Fruit fly (Drosophila melanogaster) whole organism, embryonic: Measurements from ENCODE around the gene CG5835.

Experiments used
- BEAF-32 ChIP-seq: fragments of 200-800 bp; sonication (Bioruptor generic); optimal IDR thresholded peaks from 3 replicates; lab custom pipeline; 2017; ENCODE audit warnings: missing biosample characterization, missing genetic modification characterization, mild to moderate bottlenecking, moderate library complexity, missing genetic modification reagents
- CG10209 ChIP-seq: fragments of 200-800 bp; sonication (Bioruptor generic); optimal IDR thresholded peaks from 3 replicates; lab custom pipeline; 2017; ENCODE audit warnings: missing biosample characterization, mild to moderate bottlenecking, missing genetic modification characterization, missing genetic modification reagents
- CG10321 ChIP-seq: fragments of 200-800 bp; sonication (Bioruptor generic); IDR thresholded peaks from 2 replicates; pipeline ENCODE4 v1.3.6; 2022; ENCODE audit warnings: missing biosample characterization, missing genetic modification characterization
- CG10543 ChIP-seq: fragments of 200-800 bp; sonication (Bioruptor generic); optimal IDR thresholded peaks from 3 replicates; lab custom pipeline; 2017; ENCODE audit warnings: missing biosample characterization, mild to moderate bottlenecking, missing genetic modification characterization, moderate library complexity
- CG10654 ChIP-seq: fragments of 200-800 bp; sonication (Bioruptor generic); optimal IDR thresholded peaks from 2 replicates; lab custom pipeline; 2016; ENCODE audit warnings: missing biosample characterization, missing genetic modification characterization
- CG11085 ChIP-seq: fragments of 200-800 bp; sonication (Bioruptor generic); IDR thresholded peaks from 2 replicates; pipeline ENCODE4 v1.3.6; 2022; ENCODE audit warnings: missing biosample characterization, missing genetic modification characterization
- CG13894 ChIP-seq: fragments of 200-800 bp; sonication (Bioruptor generic); optimal IDR thresholded peaks from 3 replicates; lab custom pipeline; 2018; ENCODE audit warnings: missing biosample characterization, mild to moderate bottlenecking, missing genetic modification characterization, moderate library complexity
- CG1602 ChIP-seq: fragments of 200-800 bp; sonication (Bioruptor generic); optimal IDR thresholded peaks from 3 replicates; lab custom pipeline; 2016; ENCODE audit warnings: missing biosample characterization, missing genetic modification characterization
- CG16863 ChIP-seq: fragments of 200-800 bp; sonication (Bioruptor generic); optimal IDR thresholded peaks from 3 replicates; lab custom pipeline; 2016; ENCODE audit warnings: missing biosample characterization, missing genetic modification characterization
- CG17802 ChIP-seq: fragments of 200-800 bp; sonication (Bioruptor generic); optimal IDR thresholded peaks from 2 replicates; lab custom pipeline; 2018; ENCODE audit warnings: missing biosample characterization, mild to moderate bottlenecking, missing genetic modification characterization, moderate library complexity
- CG17912 ChIP-seq: fragments of 200-800 bp; sonication (Bioruptor generic); optimal IDR thresholded peaks from 2 replicates; lab custom pipeline; 2018; ENCODE audit warnings: missing biosample characterization, mild to moderate bottlenecking, missing genetic modification characterization
- CG4328 ChIP-seq: fragments of 200-800 bp; sonication (Bioruptor generic); optimal IDR thresholded peaks from 3 replicates; lab custom pipeline; 2017; ENCODE audit warnings: missing biosample characterization, missing genetic modification reagents, missing genetic modification characterization
- CG4730 ChIP-seq: fragments of 200-800 bp; sonication (Bioruptor generic); IDR thresholded peaks from 2 replicates; pipeline ENCODE4 v1.3.6; 2022; ENCODE audit warnings: missing biosample characterization, missing genetic modification characterization
- CG5180 ChIP-seq: fragments of 200-800 bp; sonication (Bioruptor generic); optimal IDR thresholded peaks from 3 replicates; lab custom pipeline; 2017; ENCODE audit warnings: missing biosample characterization, missing genetic modification characterization, mild to moderate bottlenecking, moderate library complexity, missing genetic modification reagents
- CG5245 ChIP-seq: fragments of 200-800 bp; sonication (Bioruptor generic); optimal IDR thresholded peaks from 3 replicates; lab custom pipeline; 2016; ENCODE audit warnings: missing biosample characterization, missing genetic modification characterization
- CG5953 ChIP-seq: fragments of 200-800 bp; sonication (Bioruptor generic); IDR thresholded peaks from 2 replicates; pipeline ENCODE4 v1.3.6; 2022; ENCODE audit warnings: missing biosample characterization, missing genetic modification characterization
- CG8089 ChIP-seq: fragments of 200-800 bp; sonication (Bioruptor generic); optimal IDR thresholded peaks from 3 replicates; lab custom pipeline; 2016; ENCODE audit warnings: missing biosample characterization, missing genetic modification characterization
- CG8388 ChIP-seq: fragments of 200-800 bp; sonication (Bioruptor generic); optimal IDR thresholded peaks from 2 replicates; lab custom pipeline; 2019; ENCODE audit warnings: missing biosample characterization, mild to moderate bottlenecking, missing genetic modification characterization, moderate library complexity
- CG9876 ChIP-seq: fragments of 200-800 bp; sonication (Bioruptor generic); optimal IDR thresholded peaks from 2 replicates; lab custom pipeline; 2016; ENCODE audit warnings: missing biosample characterization, missing genetic modification characterization
- Chrac-16 ChIP-seq: fragments of 200-800 bp; sonication (Bioruptor generic); optimal IDR thresholded peaks from 3 replicates; lab custom pipeline; 2016; ENCODE audit warnings: missing biosample characterization, missing genetic modification characterization
- CkIIα-i1 ChIP-seq: fragments of 200-800 bp; sonication (Bioruptor generic); IDR thresholded peaks from 2 replicates; pipeline ENCODE4 v1.3.6; 2022; ENCODE audit warnings: missing biosample characterization, missing genetic modification characterization
- E2f1 ChIP-seq: fragments of 200-800 bp; sonication (Bioruptor generic); IDR thresholded peaks from 2 replicates; pipeline ENCODE4 v1.3.6; 2022; ENCODE audit warnings: missing biosample characterization, missing genetic modification characterization
- Hand ChIP-seq: fragments of 200-800 bp; sonication (Bioruptor generic); optimal IDR thresholded peaks from 2 replicates; lab custom pipeline; 2017; ENCODE audit warnings: mild to moderate bottlenecking, missing biosample characterization, missing genetic modification reagents, missing genetic modification characterization
- Hr51 ChIP-seq, 2 experiments: fragments of 200-800 bp; sonication (Bioruptor generic); optimal IDR thresholded peaks; 2 replicates in 1 of 2; 3 replicates in 1 of 2; lab custom pipeline; 2016 to 2018; ENCODE audit warnings: missing biosample characterization in 2 of 2, missing genetic modification characterization in 2 of 2, mild to moderate bottlenecking in 1 of 2, moderate library complexity in 1 of 2
- Hr78 ChIP-seq, 2 experiments: fragments of 200-800 bp in 1 of 2; fragments of >200 bp in 1 of 2; sonication (Bioruptor generic) in 1 of 2; optimal IDR thresholded peaks; 2 replicates each; lab custom pipeline; 2017 to 2019; ENCODE audit warnings: missing biosample characterization in 2 of 2, missing genetic modification characterization in 2 of 2, mild to moderate bottlenecking in 1 of 2, moderate library complexity in 1 of 2
- Max ChIP-seq: fragments of 200-800 bp; sonication (Bioruptor generic); optimal IDR thresholded peaks from 2 replicates; lab custom pipeline; 2016; ENCODE audit warnings: missing biosample characterization, mild to moderate bottlenecking, missing genetic modification characterization
- Med ChIP-seq: fragments of 200-800 bp; sonication (Bioruptor generic); peaks from one replicate; lab custom pipeline; 2016; ENCODE audit warnings: missing biosample characterization, missing genetic modification characterization, mild to moderate bottlenecking, inconsistent platforms, moderate library complexity
- NFAT ChIP-seq: fragments of 200-800 bp; sonication (Bioruptor generic); IDR thresholded peaks from 2 replicates; pipeline ENCODE4 v1.3.6; 2022; ENCODE audit warnings: missing biosample characterization, missing genetic modification characterization
- Neu2 ChIP-seq: fragments of 200-800 bp; sonication (Bioruptor generic); optimal IDR thresholded peaks from 3 replicates; lab custom pipeline; 2016; ENCODE audit warnings: missing biosample characterization, missing genetic modification characterization, borderline replicate concordance
- Scr ChIP-seq: fragments of 200-800 bp; sonication (Bioruptor generic); IDR thresholded peaks from 2 replicates; pipeline ENCODE4 v1.3.6; 2022; ENCODE audit warnings: missing biosample characterization, missing genetic modification characterization; ENCODE audit not compliant: partially characterized antibody
- Side ChIP-seq: fragments of 200-800 bp; sonication (Bioruptor generic); optimal IDR thresholded peaks from 2 replicates; lab custom pipeline; 2016; ENCODE audit warnings: missing biosample characterization, missing genetic modification characterization
- ash1 ChIP-seq: fragments of 200-800 bp; sonication (Bioruptor generic); optimal IDR thresholded peaks from 2 replicates; lab custom pipeline; 2018; ENCODE audit warnings: missing biosample characterization, mild to moderate bottlenecking, missing genetic modification characterization
- cg ChIP-seq: fragments of 200-800 bp; sonication (Bioruptor generic); optimal IDR thresholded peaks from 3 replicates; lab custom pipeline; 2019; ENCODE audit warnings: missing biosample characterization, mild to moderate bottlenecking, missing genetic modification characterization, moderate library complexity
- dm ChIP-seq: fragments of 200-800 bp; sonication (Bioruptor generic); optimal IDR thresholded peaks from 3 replicates; lab custom pipeline; 2016; ENCODE audit warnings: missing biosample characterization, missing genetic modification characterization
- gce ChIP-seq: fragments of 200-800 bp; sonication (Bioruptor generic); IDR thresholded peaks from 3 replicates; pipeline ENCODE4 v1.3.6; 2022; ENCODE audit warnings: missing biosample characterization, missing genetic modification characterization
- hth ChIP-seq: fragments of >200 bp; optimal IDR thresholded peaks from 2 replicates; lab custom pipeline; 2017; ENCODE audit warnings: inconsistent platforms
- lilli ChIP-seq: fragments of 200-800 bp; sonication (Bioruptor generic); optimal IDR thresholded peaks from 3 replicates; lab custom pipeline; 2016; ENCODE audit warnings: missing biosample characterization, missing genetic modification characterization
- luna ChIP-seq: fragments of 200-800 bp; sonication (Bioruptor generic); optimal IDR thresholded peaks from 2 replicates; lab custom pipeline; 2016; ENCODE audit warnings: missing biosample characterization, missing genetic modification characterization
- mirr ChIP-seq: fragments of 200-800 bp; sonication (Bioruptor generic); optimal IDR thresholded peaks from 3 replicates; lab custom pipeline; 2018; ENCODE audit warnings: missing biosample characterization, mild to moderate bottlenecking, missing genetic modification characterization
- nau ChIP-seq: fragments of 200-800 bp; sonication (Bioruptor generic); optimal IDR thresholded peaks from 3 replicates; lab custom pipeline; 2017; ENCODE audit warnings: missing biosample characterization, mild to moderate bottlenecking, missing genetic modification characterization, missing genetic modification reagents
- org-1 ChIP-seq: fragments of 200-800 bp; sonication (Bioruptor generic); optimal IDR thresholded peaks from 2 replicates; lab custom pipeline; 2017; ENCODE audit warnings: missing biosample characterization, missing genetic modification characterization
- peb ChIP-seq: fragments of 200-800 bp; sonication (Bioruptor generic); IDR thresholded peaks from 2 replicates; pipeline ENCODE4 v1.3.6; 2022; ENCODE audit warnings: missing biosample characterization, missing genetic modification characterization
- ro ChIP-seq: fragments of 200-800 bp; sonication (Bioruptor generic); IDR thresholded peaks from 2 replicates; pipeline ENCODE4 v1.3.6; 2022; ENCODE audit warnings: missing biosample characterization, missing genetic modification characterization
- run ChIP-seq: fragments of 200-800 bp; sonication (Bioruptor generic); optimal IDR thresholded peaks from 3 replicates; lab custom pipeline; 2018; ENCODE audit warnings: missing biosample characterization, mild to moderate bottlenecking, missing genetic modification characterization
- schlank ChIP-seq: fragments of 200-800 bp; sonication (Bioruptor generic); optimal IDR thresholded peaks from 2 replicates; lab custom pipeline; 2018; ENCODE audit warnings: missing biosample characterization, mild to moderate bottlenecking, missing genetic modification characterization
- scrt ChIP-seq: fragments of 200-800 bp; sonication (Bioruptor generic); optimal IDR thresholded peaks from 2 replicates; lab custom pipeline; 2018; ENCODE audit warnings: missing biosample characterization, mild to moderate bottlenecking, missing genetic modification characterization, moderate library complexity
- sd ChIP-seq: fragments of 200-800 bp; sonication (Bioruptor generic); optimal IDR thresholded peaks from 3 replicates; lab custom pipeline; 2018; ENCODE audit warnings: missing biosample characterization, mild to moderate bottlenecking, missing genetic modification characterization, moderate library complexity
- sens-2 ChIP-seq: fragments of 200-800 bp; sonication (Bioruptor generic); IDR thresholded peaks from 2 replicates; pipeline ENCODE4 v1.3.6; 2022; ENCODE audit warnings: missing biosample characterization, missing genetic modification characterization
- sim ChIP-seq: fragments of 200-800 bp; sonication (Bioruptor generic); IDR thresholded peaks from 2 replicates; pipeline ENCODE4 v1.3.6; 2022; ENCODE audit warnings: missing biosample characterization, missing genetic modification characterization
- sr ChIP-seq: fragments of 200-800 bp; sonication (Bioruptor generic); IDR thresholded peaks from 3 replicates; pipeline ENCODE4 v1.3.6; 2022; ENCODE audit warnings: missing biosample characterization, missing genetic modification characterization
- tup ChIP-seq: fragments of 200-800 bp; sonication (Bioruptor generic); optimal IDR thresholded peaks from 2 replicates; lab custom pipeline; 2016; ENCODE audit warnings: missing biosample characterization, mild to moderate bottlenecking, missing genetic modification characterization, moderate library complexity

Gene CG5835

DNA sequence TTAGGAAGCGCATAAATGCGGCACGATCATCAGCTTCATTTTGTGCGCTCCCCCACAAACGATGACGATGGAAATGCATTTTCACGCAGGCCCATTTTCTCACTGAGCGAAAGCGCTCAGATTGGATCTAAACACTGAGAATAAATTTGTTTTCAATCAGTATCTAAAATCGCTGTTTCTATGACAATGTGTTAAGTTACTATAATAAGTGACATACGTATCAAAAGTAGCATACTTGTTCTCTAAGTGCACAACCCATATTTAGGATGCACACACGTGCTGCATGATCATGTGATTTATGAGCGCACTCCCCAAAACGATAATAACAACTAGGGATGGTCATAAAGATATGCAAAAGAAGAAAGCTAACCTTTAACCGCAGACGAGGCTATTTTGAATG, 45.4 kb downstream of the CG5835 start (continued):
- no peak for TF ChIP-seq CG16863 (GFP tag; lab: Kevin White, UChicago)
- peak; percentile 26 for TF ChIP-seq CG8388 (GFP tag; lab: Kevin White, UChicago)
- no peak for TF ChIP-seq run (tag; lab: Kevin White, UChicago)
- no peak for TF ChIP-seq sr
- TF ChIP-seq CG4328 (GFP tag; lab: Kevin White, UChicago): no peak
- peak; percentile 66 for TF ChIP-seq Med (GFP tag; lab: Kevin White, UChicago)
- no peak for TF ChIP-seq CG5180
- TF ChIP-seq luna (GFP tag; lab: Kevin White, UChicago): no peak
- no peak for TF ChIP-seq CG10543 (GFP tag; lab: Kevin White, UChicago)
- no peak for TF ChIP-seq CG5245 (GFP tag; lab: Kevin White, UChicago)
- TF ChIP-seq nau: no peak
- no peak for TF ChIP-seq dm (GFP tag; lab: Kevin White, UChicago)
- no peak for TF ChIP-seq CG17802 (tag; lab: Kevin White, UChicago)
- no peak for TF ChIP-seq hth (lab: Kevin White, UChicago)
- TF ChIP-seq CG9876 (GFP tag; lab: Kevin White, UChicago): no peak
- TF ChIP-seq CG4730 (GFP tag; lab: Robert Waterston, UW): no peak
- no peak for TF ChIP-seq Hr51 (GFP tag; optimal IDR thresholded peaks at IDR 0.05; lab: Kevin White, UChicago)
- TF ChIP-seq sd (tag; lab: Kevin White, UChicago): no peak
- TF ChIP-seq schlank (tag; lab: Kevin White, UChicago): no peak
- TF ChIP-seq Scr (GFP tag; lab: Robert Waterston, UW): no peak
- 0 out of 3 replicates have a peak, but pooled peaks have one; percentile 22 for TF ChIP-seq gce (GFP tag; lab: Robert Waterston, UW)
- TF ChIP-seq CG1602 (GFP tag; lab: Kevin White, UChicago): no peak
- TF ChIP-seq peb (GFP tag; lab: Robert Waterston, UW): no peak; the same call in 1 of the 2 replicates
- no peak for TF ChIP-seq CkIIα-i1 (GFP tag; lab: Robert Waterston, UW)
- no peak for TF ChIP-seq NFAT (GFP tag; lab: Robert Waterston, UW)
- TF ChIP-seq CG10654 (GFP tag; lab: Kevin White, UChicago): no peak
- no peak for TF ChIP-seq Hand
- TF ChIP-seq CG10321: no peak
- no peak for TF ChIP-seq tup
- no peak for TF ChIP-seq sens-2 (GFP tag; lab: Robert Waterston, UW)
- TF ChIP-seq E2f1 (GFP tag; lab: Robert Waterston, UW): no peak
- TF ChIP-seq Max (GFP tag; lab: Kevin White, UChicago): no peak
- no peak for TF ChIP-seq Neu2 (GFP tag; lab: Kevin White, UChicago)
- no peak for TF ChIP-seq ro
- TF ChIP-seq cg (GFP tag; lab: Kevin White, UChicago): no peak
- TF ChIP-seq Side (GFP tag; lab: Kevin White, UChicago): no peak
- TF ChIP-seq mirr (GFP tag; lab: Kevin White, UChicago): no peak
- TF ChIP-seq CG5953 (GFP tag; lab: Robert Waterston, UW): no peak
- TF ChIP-seq CG8089 (GFP tag; lab: Kevin White, UChicago): no peak
- TF ChIP-seq Chrac-16 (GFP tag; lab: Kevin White, UChicago): peak; percentile 25
- no peak for TF ChIP-seq org-1 (GFP tag; lab: Kevin White, UChicago)
- no peak for TF ChIP-seq CG17912 (GFP tag; lab: Kevin White, UChicago)
- TF ChIP-seq lilli (GFP tag; lab: Kevin White, UChicago): no peak
- no peak for TF ChIP-seq CG11085 (GFP tag; lab: Robert Waterston, UW)
- peak; percentile 17 for TF ChIP-seq CG10209 (GFP tag; lab: Kevin White, UChicago)
- TF ChIP-seq ash1 (GFP tag; lab: Kevin White, UChicago): no peak
- TF ChIP-seq Hr78 (GFP tag; optimal IDR thresholded peaks at IDR 0.05; lab: Kevin White, UChicago): peak in 1 of 2 experiments; percentile 10
- TF ChIP-seq BEAF-32 (GFP tag; lab: Kevin White, UChicago): no peak
- TF ChIP-seq CG13894 (tag; lab: Kevin White, UChicago): no peak
- TF ChIP-seq scrt (GFP tag; lab: Kevin White, UChicago): no peak
- TF ChIP-seq sim (GFP tag; lab: Robert Waterston, UW): 0 out of 2 replicates have a peak, but pooled peaks have one; percentile 27
